Fruit fly (Drosophila melanogaster) whole organism, embryonic: Measurements from ENCODE around the gene retm.

Experiments
- Adf1 ChIP-seq: fragments of 200-800 bp; sonication (Bioruptor generic); IDR thresholded peaks from 2 replicates; pipeline ENCODE4 v1.3.6; 2022; ENCODE audit warnings: missing biosample characterization, missing genetic modification characterization
- CG1024 ChIP-seq: fragments of 200-800 bp; sonication (Bioruptor generic); IDR thresholded peaks from 2 replicates; pipeline ENCODE4 v1.3.6; 2022; ENCODE audit warnings: missing biosample characterization, missing genetic modification characterization
- CG10462 ChIP-seq: fragments of 200-800 bp; sonication (Bioruptor generic); optimal IDR thresholded peaks from 2 replicates; lab custom pipeline; 2016; ENCODE audit warnings: missing biosample characterization, missing genetic modification characterization
- CG11398 ChIP-seq: fragments of 200-800 bp; sonication (Bioruptor generic); optimal IDR thresholded peaks from 2 replicates; lab custom pipeline; 2016; ENCODE audit warnings: missing biosample characterization, missing genetic modification characterization
- CG13894 ChIP-seq: fragments of 200-800 bp; sonication (Bioruptor generic); optimal IDR thresholded peaks from 3 replicates; lab custom pipeline; 2018; ENCODE audit warnings: missing biosample characterization, mild to moderate bottlenecking, missing genetic modification characterization, moderate library complexity
- CG15073 ChIP-seq: fragments of 200-800 bp; sonication (Bioruptor generic); optimal IDR thresholded peaks from 2 replicates; lab custom pipeline; 2016; ENCODE audit warnings: missing biosample characterization, missing genetic modification characterization
- CG1529 ChIP-seq: fragments of 200-800 bp; sonication (Bioruptor generic); optimal IDR thresholded peaks from 3 replicates; lab custom pipeline; 2018; ENCODE audit warnings: missing biosample characterization, missing genetic modification characterization
- CG17912 ChIP-seq: fragments of 200-800 bp; sonication (Bioruptor generic); optimal IDR thresholded peaks from 2 replicates; lab custom pipeline; 2018; ENCODE audit warnings: missing biosample characterization, mild to moderate bottlenecking, missing genetic modification characterization
- CG18262 ChIP-seq: fragments of 200-800 bp; optimal IDR thresholded peaks from 3 replicates; lab custom pipeline; 2019; ENCODE audit warnings: missing biosample characterization, mild to moderate bottlenecking, missing genetic modification characterization, moderate library complexity
- CG18764 ChIP-seq: fragments of 200-800 bp; sonication (Bioruptor generic); optimal IDR thresholded peaks from 3 replicates; lab custom pipeline; 2016; ENCODE audit warnings: missing biosample characterization, missing genetic modification characterization
- CG2116 ChIP-seq: fragments of 200-800 bp; sonication (Bioruptor generic); optimal IDR thresholded peaks from 3 replicates; lab custom pipeline; 2018; ENCODE audit warnings: missing biosample characterization, mild to moderate bottlenecking, missing genetic modification characterization
- CG2199 ChIP-seq: fragments of 200-800 bp; sonication (Bioruptor generic); IDR thresholded peaks from 3 replicates; pipeline ENCODE4 v1.3.6; 2022; ENCODE audit warnings: missing biosample characterization, missing genetic modification characterization
- CG31224 ChIP-seq: fragments of 200-800 bp; sonication (Bioruptor generic); IDR thresholded peaks from 2 replicates; pipeline ENCODE4 v1.3.6; 2022; ENCODE audit warnings: missing biosample characterization, missing genetic modification characterization
- CG31365 ChIP-seq: fragments of 200-800 bp; sonication (Bioruptor generic); optimal IDR thresholded peaks from 2 replicates; lab custom pipeline; 2018; ENCODE audit warnings: missing biosample characterization, mild to moderate bottlenecking, missing genetic modification characterization
- CG31388 ChIP-seq: fragments of 200-800 bp; sonication (Bioruptor generic); optimal IDR thresholded peaks from 2 replicates; lab custom pipeline; 2016; ENCODE audit warnings: missing biosample characterization, missing genetic modification characterization
- CG5245 ChIP-seq: fragments of 200-800 bp; sonication (Bioruptor generic); optimal IDR thresholded peaks from 3 replicates; lab custom pipeline; 2016; ENCODE audit warnings: missing biosample characterization, missing genetic modification characterization
- CG5953 ChIP-seq: fragments of 200-800 bp; sonication (Bioruptor generic); IDR thresholded peaks from 2 replicates; pipeline ENCODE4 v1.3.6; 2022; ENCODE audit warnings: missing biosample characterization, missing genetic modification characterization
- CG6175 ChIP-seq: fragments of 200-800 bp; sonication (Bioruptor generic); IDR thresholded peaks from 3 replicates; pipeline ENCODE4 v1.3.6; 2022; ENCODE audit warnings: missing biosample characterization, missing genetic modification characterization
- CG6272 ChIP-seq: fragments of 200-800 bp; sonication (Bioruptor generic); IDR thresholded peaks from 2 replicates; pipeline ENCODE4 v1.3.6; 2022; ENCODE audit warnings: missing biosample characterization, missing genetic modification characterization
- CG9215 ChIP-seq: fragments of 200-800 bp; sonication (Bioruptor generic); IDR thresholded peaks from 2 replicates; pipeline ENCODE4 v1.3.6; 2022; ENCODE audit warnings: missing biosample characterization, missing genetic modification characterization
- CG9797 ChIP-seq: fragments of 200-800 bp; sonication (Bioruptor generic); optimal IDR thresholded peaks from 3 replicates; lab custom pipeline; 2018; ENCODE audit warnings: missing biosample characterization, mild to moderate bottlenecking, missing genetic modification characterization
- CrebB ChIP-seq: fragments of 200-800 bp; sonication (Bioruptor generic); optimal IDR thresholded peaks from 3 replicates; lab custom pipeline; 2018; ENCODE audit warnings: missing biosample characterization, mild to moderate bottlenecking, missing genetic modification characterization
- Dad ChIP-seq: fragments of 200-800 bp; sonication (Bioruptor generic); optimal IDR thresholded peaks from 3 replicates; lab custom pipeline; 2016; ENCODE audit warnings: missing biosample characterization, missing genetic modification characterization
- Dbx ChIP-seq: fragments of 200-800 bp; sonication (Bioruptor generic); IDR thresholded peaks from 3 replicates; pipeline ENCODE4 v1.3.6; 2022; ENCODE audit warnings: missing biosample characterization, missing genetic modification characterization
- Dll ChIP-seq: fragments of 200-800 bp; sonication (Bioruptor generic); IDR thresholded peaks from 4 replicates; pipeline ENCODE4 v1.3.6; 2022; ENCODE audit warnings: missing biosample characterization, missing genetic modification characterization; ENCODE audit not compliant: partially characterized antibody
- HLH54F ChIP-seq: fragments of 200-800 bp; sonication (Bioruptor generic); optimal IDR thresholded peaks from 3 replicates; lab custom pipeline; 2016; ENCODE audit warnings: missing biosample characterization, missing genetic modification characterization
- Med ChIP-seq: fragments of 200-800 bp; sonication (Bioruptor generic); peaks from one replicate; lab custom pipeline; 2016; ENCODE audit warnings: missing biosample characterization, missing genetic modification characterization, mild to moderate bottlenecking, inconsistent platforms, moderate library complexity
- NC2β ChIP-seq: fragments of 200-800 bp; sonication (Bioruptor generic); optimal IDR thresholded peaks from 2 replicates; lab custom pipeline; 2016; ENCODE audit warnings: missing biosample characterization, missing genetic modification characterization
- Opbp ChIP-seq: fragments of 200-800 bp; sonication (Bioruptor generic); IDR thresholded peaks from 3 replicates; pipeline ENCODE4 v1.3.6; 2022; ENCODE audit warnings: missing biosample characterization, missing genetic modification characterization; ENCODE audit not compliant: partially characterized antibody
- PHDP ChIP-seq: fragments of 200-800 bp; sonication (Bioruptor generic); optimal IDR thresholded peaks from 3 replicates; lab custom pipeline; 2018; ENCODE audit warnings: missing biosample characterization, mild to moderate bottlenecking, missing genetic modification characterization, moderate library complexity
- ase ChIP-seq: fragments of 200-800 bp; sonication (Bioruptor generic); IDR thresholded peaks from 3 replicates; pipeline ENCODE4 v1.3.6; 2022; ENCODE audit warnings: missing biosample characterization, missing genetic modification characterization
- bbx ChIP-seq: fragments of 200-800 bp; sonication (Bioruptor generic); IDR thresholded peaks from 2 replicates; pipeline ENCODE4 v1.3.6; 2022; ENCODE audit warnings: missing biosample characterization, missing genetic modification characterization; ENCODE audit not compliant: partially characterized antibody
- crp ChIP-seq, 2 experiments: fragments of 200-800 bp; sonication (Bioruptor generic); optimal IDR thresholded peaks; 2 replicates in 1 of 2; 3 replicates in 1 of 2; lab custom pipeline; 2017; ENCODE audit warnings: missing biosample characterization in 2 of 2, missing genetic modification characterization in 2 of 2, mild to moderate bottlenecking in 1 of 2, moderate library complexity in 1 of 2
- dati ChIP-seq: fragments of 200-800 bp; sonication (Bioruptor generic); IDR thresholded peaks from 2 replicates; pipeline ENCODE4 v1.3.6; 2022; ENCODE audit warnings: missing biosample characterization, missing genetic modification characterization
- fd3F ChIP-seq: fragments of 200-800 bp; sonication (Bioruptor generic); optimal IDR thresholded peaks from 2 replicates; lab custom pipeline; 2018; ENCODE audit warnings: missing biosample characterization, mild to moderate bottlenecking, missing genetic modification characterization, moderate library complexity
- ftz-f1 ChIP-seq: fragments of 200-800 bp; sonication (Bioruptor generic); optimal IDR thresholded peaks from 2 replicates; lab custom pipeline; 2016; ENCODE audit warnings: missing biosample characterization, missing genetic modification characterization
- gcm ChIP-seq: fragments of 200-800 bp; sonication (Bioruptor generic); optimal IDR thresholded peaks from 2 replicates; lab custom pipeline; 2019; ENCODE audit warnings: missing biosample characterization, mild to moderate bottlenecking, missing genetic modification characterization, moderate library complexity
- gcm2 ChIP-seq: fragments of 200-800 bp; sonication (Bioruptor generic); optimal IDR thresholded peaks from 2 replicates; lab custom pipeline; 2016; ENCODE audit warnings: missing biosample characterization, missing genetic modification characterization
- gem ChIP-seq: fragments of 200-800 bp; sonication (Bioruptor generic); optimal IDR thresholded peaks from 2 replicates; lab custom pipeline; 2019; ENCODE audit warnings: missing biosample characterization, mild to moderate bottlenecking, missing genetic modification characterization, moderate library complexity
- kay ChIP-seq: fragments of 200-800 bp; sonication (Bioruptor generic); optimal IDR thresholded peaks from 2 replicates; lab custom pipeline; 2016; ENCODE audit warnings: missing biosample characterization, missing genetic modification characterization
- lola ChIP-seq, 3 experiments: fragments of >200 bp in 2 of 3; fragments of 200-800 bp in 1 of 3; sonication (Bioruptor generic) in 1 of 3; optimal IDR thresholded peaks; 2 replicates each; lab custom pipeline; 2017 to 2019; ENCODE audit warnings: missing biosample characterization in 3 of 3, missing genetic modification characterization in 3 of 3, mild to moderate bottlenecking in 1 of 3, moderate library complexity in 1 of 3
- nerfin-2 ChIP-seq: fragments of 200-800 bp; sonication (Bioruptor generic); IDR thresholded peaks from 2 replicates; pipeline ENCODE4 v1.3.6; 2022; ENCODE audit warnings: missing biosample characterization, missing genetic modification characterization; ENCODE audit not compliant: partially characterized antibody
- odd ChIP-seq: fragments of 200-800 bp; sonication (Bioruptor generic); optimal IDR thresholded peaks from 2 replicates; lab custom pipeline; 2017; ENCODE audit warnings: missing biosample characterization, mild to moderate bottlenecking, missing genetic modification characterization
- phol ChIP-seq: fragments of 200-800 bp; sonication (Bioruptor generic); optimal IDR thresholded peaks from 3 replicates; lab custom pipeline; 2018; ENCODE audit warnings: missing biosample characterization, mild to moderate bottlenecking, missing genetic modification characterization, moderate library complexity
- psq ChIP-seq: fragments of 200-800 bp; sonication (Bioruptor generic); optimal IDR thresholded peaks from 2 replicates; lab custom pipeline; 2017; ENCODE audit warnings: missing biosample characterization, missing genetic modification characterization
- shn ChIP-seq: fragments of 200-800 bp; sonication (Bioruptor generic); optimal IDR thresholded peaks from 3 replicates; lab custom pipeline; 2016; ENCODE audit warnings: missing biosample characterization, missing genetic modification characterization
- sim ChIP-seq: fragments of 200-800 bp; sonication (Bioruptor generic); IDR thresholded peaks from 2 replicates; pipeline ENCODE4 v1.3.6; 2022; ENCODE audit warnings: missing biosample characterization, missing genetic modification characterization
- so ChIP-seq: fragments of 200-800 bp; sonication (Bioruptor generic); IDR thresholded peaks from 3 replicates; pipeline ENCODE4 v1.3.6; 2022; ENCODE audit warnings: missing biosample characterization, missing genetic modification characterization
- sqz ChIP-seq: fragments of 200-800 bp; sonication (Bioruptor generic); optimal IDR thresholded peaks from 3 replicates; lab custom pipeline; 2018; ENCODE audit warnings: missing biosample characterization, mild to moderate bottlenecking, missing genetic modification characterization
- tll ChIP-seq, 2 experiments: fragments of 200-800 bp in 1 of 2; fragments of >200 bp in 1 of 2; sonication (Bioruptor generic) in 1 of 2; optimal IDR thresholded peaks; 2 replicates each; lab custom pipeline; 2017 to 2019; ENCODE audit warnings: missing biosample characterization in 2 of 2, missing genetic modification characterization in 2 of 2, mild to moderate bottlenecking in 1 of 2, moderate library complexity in 1 of 2
- tna ChIP-seq: fragments of 200-800 bp; sonication (Bioruptor generic); IDR thresholded peaks from 2 replicates; pipeline ENCODE4 v1.3.6; 2022; ENCODE audit warnings: missing biosample characterization, missing genetic modification characterization; ENCODE audit not compliant: partially characterized antibody

retm gene

DNA sequence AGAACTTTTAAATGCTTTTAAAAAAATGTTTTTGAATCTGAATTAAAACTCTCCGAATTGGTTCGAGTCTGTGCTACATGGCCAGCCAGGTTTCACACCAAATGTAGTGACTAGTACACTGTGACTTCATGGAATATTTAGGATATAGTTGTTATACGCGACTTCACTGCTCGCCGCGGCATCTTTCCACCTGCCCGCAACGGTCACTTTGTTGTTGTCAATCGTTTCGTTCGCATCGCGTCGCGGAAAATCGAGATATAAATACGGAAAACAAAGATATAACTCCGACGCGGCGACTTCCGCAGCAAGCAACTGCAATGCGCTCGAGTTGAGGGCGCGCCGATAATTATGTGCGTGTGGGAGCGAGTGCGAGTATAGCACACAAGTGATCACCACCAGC, 42.7 kb upstream of the retm start, which contains the start of gene CG31637 (continued):
- TF ChIP-seq CG9797 (GFP tag; lab: Kevin White, UChicago): peak; percentile 92
- no peak for TF ChIP-seq CG5245 (GFP tag; lab: Kevin White, UChicago)
- TF ChIP-seq CG6175 (GFP tag; lab: Robert Waterston, UW): no peak
- no peak for TF ChIP-seq Dad (GFP tag; lab: Kevin White, UChicago)
- no peak for TF ChIP-seq CG15073 (GFP tag; lab: Kevin White, UChicago)
- TF ChIP-seq odd (GFP tag; lab: Kevin White, UChicago): no peak
- TF ChIP-seq CG31224: no peak
- no peak for TF ChIP-seq crp (GFP tag; optimal IDR thresholded peaks at IDR 0.05; lab: Kevin White, UChicago)
- no peak for TF ChIP-seq Dll (GFP tag; lab: Robert Waterston, UW)
- no peak for TF ChIP-seq fd3F (GFP tag; lab: Kevin White, UChicago)
- no peak for TF ChIP-seq sim (GFP tag; lab: Robert Waterston, UW)
- peak; percentile 18 for TF ChIP-seq CG2116 (GFP tag; lab: Kevin White, UChicago)
- no peak for TF ChIP-seq gcm (GFP tag; lab: Kevin White, UChicago)
- TF ChIP-seq psq (GFP tag; lab: Kevin White, UChicago): no peak
- TF ChIP-seq sqz (GFP tag; lab: Kevin White, UChicago): no peak
- TF ChIP-seq ase (GFP tag; lab: Robert Waterston, UW): no peak
- TF ChIP-seq CG5953 (GFP tag; lab: Robert Waterston, UW): 0 out of 2 replicates have a peak, but pooled peaks have one; percentile 49
- 0 out of 3 replicates have a peak, but pooled peaks have one; percentile 11 for TF ChIP-seq CG2199 (GFP tag; lab: Robert Waterston, UW)
- TF ChIP-seq CG31388 (GFP tag; lab: Kevin White, UChicago): no peak
- 0 out of 3 replicates have a peak, but pooled peaks have one; percentile 15 for TF ChIP-seq so (GFP tag; lab: Robert Waterston, UW)
- TF ChIP-seq gcm2 (GFP tag; lab: Kevin White, UChicago): no peak
- TF ChIP-seq Opbp: peak; percentile 52; the same call in 1 of the 3 replicates
- peak; percentile 43; the same call in 1 of the 2 replicates for TF ChIP-seq tna (GFP tag; lab: Robert Waterston, UW)
- TF ChIP-seq CG1024: no peak
- TF ChIP-seq CG18262 (tag; lab: Kevin White, UChicago): peak; percentile 0
- peak; percentile 33 for TF ChIP-seq CG13894
- peak; percentile 85 for TF ChIP-seq Med (GFP tag; lab: Kevin White, UChicago)
- TF ChIP-seq CG31365 (tag; lab: Kevin White, UChicago): no peak
- no peak for TF ChIP-seq phol (tag; lab: Kevin White, UChicago)
- TF ChIP-seq CG17912 (GFP tag; lab: Kevin White, UChicago): peak; percentile 4
- TF ChIP-seq CrebB (tag; lab: Kevin White, UChicago): peak; percentile 21
- TF ChIP-seq CG1529: no peak
- TF ChIP-seq CG18764 (GFP tag; lab: Kevin White, UChicago): no peak
- no peak for TF ChIP-seq CG6272 (GFP tag; lab: Robert Waterston, UW)
- peak; percentile 66 for TF ChIP-seq Dbx (GFP tag; lab: Robert Waterston, UW)
- no peak for TF ChIP-seq HLH54F (GFP tag; lab: Kevin White, UChicago)
- no peak for TF ChIP-seq dati (GFP tag; lab: Robert Waterston, UW)
- peak; percentile 37 for TF ChIP-seq NC2β (GFP tag; lab: Kevin White, UChicago)
- TF ChIP-seq CG9215: no peak
- peak; percentile 9 for TF ChIP-seq ftz-f1 (GFP tag; lab: Kevin White, UChicago)
- TF ChIP-seq bbx (GFP tag; lab: Robert Waterston, UW): peak; percentile 33
- TF ChIP-seq Adf1 (GFP tag; lab: Robert Waterston, UW): peak; percentile 43; the same call in 1 of the 2 replicates
- TF ChIP-seq lola (GFP tag; optimal IDR thresholded peaks at IDR 0.05; lab: Kevin White, UChicago): no peak
- no peak for TF ChIP-seq CG10462 (GFP tag; lab: Kevin White, UChicago)
- no peak for TF ChIP-seq gem (tag; lab: Kevin White, UChicago)
- TF ChIP-seq tll (GFP tag; optimal IDR thresholded peaks at IDR 0.05; lab: Kevin White, UChicago): peak in 1 of 2 experiments; percentile 45
- TF ChIP-seq CG11398: no peak
- no peak; the same call in 1 of the 2 replicates for TF ChIP-seq nerfin-2 (GFP tag; lab: Robert Waterston, UW)
- peak; percentile 9 for TF ChIP-seq PHDP (tag; lab: Kevin White, UChicago)
- no peak for TF ChIP-seq shn
- TF ChIP-seq kay (GFP tag; lab: Kevin White, UChicago): no peak
